Fruit fly (Drosophila melanogaster): ENCODE data around the gene Ilp8.
A peak's percentile ranks its signal among the peaks of the same experiment; 100 is the strongest.

The Ilp8 gene

dm6 chr3L:17015663-17016575, 16.0 kb downstream of the Ilp8 start, which contains the start of the genes CG6664 and CG7728 (continued):
- TF ChIP-seq CG12071 (GFP tag; optimal IDR thresholded peaks at IDR 0.05) (no peak), Adf1 (GFP tag; IDR thresholded peaks at IDR 0.05) (no peak), cato (GFP tag; optimal IDR thresholded peaks at IDR 0.05; ENCODE audit: borderline replicate concordance) (no peak), chm (GFP tag; IDR thresholded peaks at IDR 0.05) (peak; percentile 57; the same call in 1 of the 2 replicates), ind (GFP tag; optimal IDR thresholded peaks at IDR 0.05) (peak; percentile 45), oc (tag; optimal IDR thresholded peaks at IDR 0.05) (no peak), CG2116 (GFP tag; optimal IDR thresholded peaks at IDR 0.05) (peak; percentile 42), fu2 (GFP tag; optimal IDR thresholded peaks at IDR 0.05) (peak; percentile 19), Vsx1 (GFP tag; optimal IDR thresholded peaks at IDR 0.05) (no peak), CG31388 (GFP tag; optimal IDR thresholded peaks at IDR 0.05) (no peak), CG1603 (tag; optimal IDR thresholded peaks at IDR 0.05) (peak; percentile 61), CG3065 (GFP tag; optimal IDR thresholded peaks at IDR 0.05) (no peak), zfh2 (GFP tag; optimal IDR thresholded peaks at IDR 0.05) (peak; percentile 33), Sry-β (GFP tag; optimal IDR thresholded peaks at IDR 0.05) (peak; percentile 54), CG12236 (GFP tag; optimal IDR thresholded peaks at IDR 0.05) (no peak), CG32532 (GFP tag; IDR thresholded peaks at IDR 0.05) (peak; percentile 47), cg (GFP tag; optimal IDR thresholded peaks at IDR 0.05) (no peak), mld (GFP tag; IDR thresholded peaks at IDR 0.05; ENCODE audit: partially characterized antibody) (no peak), onecut (GFP tag; IDR thresholded peaks at IDR 0.05) (peak; percentile 17; the same call in 1 of the 2 replicates), nerfin-1 (tag; optimal IDR thresholded peaks at IDR 0.05) (peak; percentile 43), hbn (GFP tag; IDR thresholded peaks at IDR 0.05; ENCODE audit: partially characterized antibody) (0 out of 2 replicates have a peak, but pooled peaks have one; percentile 35), CG9609 (GFP tag; optimal IDR thresholded peaks at IDR 0.05) (peak; percentile 37), CG17328 (GFP tag; IDR thresholded peaks at IDR 0.05) (no peak), CG11560 (tag; IDR thresholded peaks at IDR 0.05) (no peak), CG8478 (optimal IDR thresholded peaks at IDR 0.05) (no peak), tin (GFP tag; optimal IDR thresholded peaks at IDR 0.05) (peak; percentile 44), tup (GFP tag; optimal IDR thresholded peaks at IDR 0.05) (no peak), gro (GFP tag; optimal IDR thresholded peaks at IDR 0.05) (no peak), dmrt11E (tag; optimal IDR thresholded peaks at IDR 0.05) (peak; percentile 57), CG2712 (tag; optimal IDR thresholded peaks at IDR 0.05) (peak; percentile 51), Camta (GFP tag; optimal IDR thresholded peaks at IDR 0.05) (peak; percentile 13), CG7372 (GFP tag; IDR thresholded peaks at IDR 0.05) (no peak), CG17802 (tag; optimal IDR thresholded peaks at IDR 0.05) (peak; percentile 15), abd-A (tag; optimal IDR thresholded peaks at IDR 0.05) (no peak), CG8290 (GFP tag; optimal IDR thresholded peaks at IDR 0.05) (peak; percentile 5), CG8290 (tag; optimal IDR thresholded peaks at IDR 0.05) (peak; percentile 27 to 47), CG11247 (GFP tag; IDR thresholded peaks at IDR 0.05) (peak; percentile 52), NFAT (GFP tag; IDR thresholded peaks at IDR 0.05) (peak; percentile 61; the same call in 1 of the 2 replicates), ttk (GFP tag; IDR thresholded peaks at IDR 0.05) (peak; percentile 26; the same call in 1 of the 2 replicates), CG8089 (GFP tag; optimal IDR thresholded peaks at IDR 0.05) (no peak), CG1792 (GFP tag; optimal IDR thresholded peaks at IDR 0.05) (no peak), CG3407 (GFP tag; optimal IDR thresholded peaks at IDR 0.05) (no peak), CG1602 (GFP tag; optimal IDR thresholded peaks at IDR 0.05) (peak; percentile 53), E2f2 (GFP tag; IDR thresholded peaks at IDR 0.05) (peak; percentile 72), Xrp1 (GFP tag; IDR thresholded peaks at IDR 0.05) (no peak), kah (GFP tag; optimal IDR thresholded peaks at IDR 0.05) (no peak), Max (GFP tag; optimal IDR thresholded peaks at IDR 0.05) (peak; percentile 46), Dip3 (GFP tag; optimal IDR thresholded peaks at IDR 0.05) (peak; percentile 35), usp (GFP tag; optimal IDR thresholded peaks at IDR 0.05) (no peak), CG15601 (tag; optimal IDR thresholded peaks at IDR 0.05) (peak; percentile 21)
